Fruit fly (Drosophila melanogaster) whole organism, embryonic: Measurements from ENCODE around the gene a5.

Experiments
- ATbp ChIP-seq: fragments of 200-800 bp; sonication (Bioruptor generic); optimal IDR thresholded peaks from 2 replicates; lab custom pipeline; 2017; ENCODE audit warnings: missing biosample characterization, mild to moderate bottlenecking, missing genetic modification characterization, missing genetic modification reagents
- Aef1 ChIP-seq: fragments of 200-800 bp; sonication (Bioruptor generic); IDR thresholded peaks from 3 replicates; pipeline ENCODE4 v1.3.6; 2022; ENCODE audit warnings: missing biosample characterization, missing genetic modification characterization
- Antp ChIP-seq: fragments of 200-800 bp; sonication (Bioruptor generic); optimal IDR thresholded peaks from 3 replicates; lab custom pipeline; 2016; ENCODE audit warnings: missing biosample characterization, missing genetic modification characterization
- Awh ChIP-seq: fragments of 200-800 bp; sonication (Bioruptor generic); IDR thresholded peaks from 2 replicates; pipeline ENCODE4, ENCODE4 v1.3.6; 2022; ENCODE audit warnings: missing biosample characterization, missing genetic modification characterization
- Bgb ChIP-seq: fragments of 200-800 bp; sonication (Bioruptor generic); IDR thresholded peaks from 2 replicates; pipeline ENCODE4 v1.3.6; 2022; ENCODE audit warnings: missing biosample characterization, missing genetic modification characterization; ENCODE audit not compliant: partially characterized antibody
- CG10366 ChIP-seq: fragments of 200-800 bp; sonication (Bioruptor generic); IDR thresholded peaks from 2 replicates; pipeline ENCODE4 v1.3.6; 2022; ENCODE audit warnings: missing biosample characterization, missing genetic modification characterization
- CG11560 ChIP-seq: fragments of 200-800 bp; sonication (Bioruptor generic); IDR thresholded peaks from 3 replicates; pipeline ENCODE4 v1.3.6; 2022; ENCODE audit warnings: missing biosample characterization, missing genetic modification characterization
- CG13123 ChIP-seq: fragments of 200-800 bp; sonication (Bioruptor generic); optimal IDR thresholded peaks from 2 replicates; lab custom pipeline; 2016; ENCODE audit warnings: missing biosample characterization, missing genetic modification characterization
- CG13775 ChIP-seq: fragments of 200-800 bp; sonication (Bioruptor generic); optimal IDR thresholded peaks from 3 replicates; lab custom pipeline; 2017; ENCODE audit warnings: missing biosample characterization, mild to moderate bottlenecking, missing genetic modification characterization
- CG15479 ChIP-seq: fragments of 200-800 bp; sonication (Bioruptor generic); optimal IDR thresholded peaks from 3 replicates; lab custom pipeline; 2019; ENCODE audit warnings: missing biosample characterization, mild to moderate bottlenecking, missing genetic modification characterization, moderate library complexity
- CG18599 ChIP-seq: fragments of 200-800 bp; sonication (Bioruptor generic); optimal IDR thresholded peaks from 3 replicates; lab custom pipeline; 2017; ENCODE audit warnings: missing biosample characterization, missing genetic modification characterization, mild to moderate bottlenecking, moderate library complexity, missing genetic modification reagents
- CG2889 ChIP-seq: fragments of 200-800 bp; sonication (Bioruptor generic); IDR thresholded peaks from 3 replicates; pipeline ENCODE4 v1.3.6; 2022; ENCODE audit warnings: missing biosample characterization, missing genetic modification characterization
- CG31365 ChIP-seq: fragments of 200-800 bp; sonication (Bioruptor generic); optimal IDR thresholded peaks from 2 replicates; lab custom pipeline; 2018; ENCODE audit warnings: missing biosample characterization, mild to moderate bottlenecking, missing genetic modification characterization
- CG3407 ChIP-seq: fragments of 200-800 bp; sonication (Bioruptor generic); optimal IDR thresholded peaks from 2 replicates; lab custom pipeline; 2018; ENCODE audit warnings: missing biosample characterization, mild to moderate bottlenecking, missing genetic modification characterization
- CG3847 ChIP-seq: fragments of 200-800 bp; sonication (Bioruptor generic); IDR thresholded peaks from 2 replicates; pipeline ENCODE4 v1.3.6; 2022; ENCODE audit warnings: missing biosample characterization, missing genetic modification characterization
- CG9817 ChIP-seq: fragments of 200-800 bp; sonication (Bioruptor generic); optimal IDR thresholded peaks from 2 replicates; lab custom pipeline; 2018; ENCODE audit warnings: missing biosample characterization, mild to moderate bottlenecking, missing genetic modification characterization, moderate library complexity
- Doc3 ChIP-seq: fragments of 200-800 bp; sonication (Bioruptor generic); IDR thresholded peaks from 3 replicates; pipeline ENCODE4 v1.3.6; 2022; ENCODE audit warnings: missing biosample characterization, missing genetic modification characterization; ENCODE audit not compliant: partially characterized antibody
- Ets65A ChIP-seq: fragments of 200-800 bp; sonication (Bioruptor generic); peaks from one replicate; lab custom pipeline; 2016; ENCODE audit warnings: missing biosample characterization, missing genetic modification characterization
- Gug ChIP-seq: fragments of 200-800 bp; sonication (Bioruptor generic); IDR thresholded peaks from 4 replicates; pipeline ENCODE4 v1.3.6; 2022; ENCODE audit warnings: missing biosample characterization, missing genetic modification characterization
- HmgD ChIP-seq: fragments of 200-800 bp; sonication (Bioruptor generic); optimal IDR thresholded peaks from 3 replicates; lab custom pipeline; 2016; ENCODE audit warnings: missing biosample characterization, missing genetic modification characterization
- HmgZ ChIP-seq: fragments of 200-800 bp; sonication (Bioruptor generic); optimal IDR thresholded peaks from 2 replicates; lab custom pipeline; 2018; ENCODE audit warnings: missing biosample characterization, mild to moderate bottlenecking, missing genetic modification characterization
- Hr78 ChIP-seq, 2 experiments: fragments of 200-800 bp in 1 of 2; fragments of >200 bp in 1 of 2; sonication (Bioruptor generic) in 1 of 2; optimal IDR thresholded peaks; 2 replicates each; lab custom pipeline; 2017 to 2019; ENCODE audit warnings: missing biosample characterization in 2 of 2, missing genetic modification characterization in 2 of 2, mild to moderate bottlenecking in 1 of 2, moderate library complexity in 1 of 2
- Lhr ChIP-seq: fragments of 200-800 bp; sonication (Bioruptor generic); optimal IDR thresholded peaks from 3 replicates; lab custom pipeline; 2017; ENCODE audit warnings: mild to moderate bottlenecking, missing biosample characterization, missing genetic modification reagents, missing genetic modification characterization
- Lpt ChIP-seq: fragments of >200 bp; optimal IDR thresholded peaks from 2 replicates; lab custom pipeline; 2018; ENCODE audit warnings: missing biosample characterization, missing genetic modification characterization
- MBD-R2 ChIP-seq: fragments of 200-800 bp; sonication (Bioruptor generic); IDR thresholded peaks from 2 replicates; pipeline ENCODE4 v1.3.6; 2022; ENCODE audit warnings: missing biosample characterization, missing genetic modification characterization
- Mes4 ChIP-seq: fragments of 200-800 bp; sonication (Bioruptor generic); optimal IDR thresholded peaks from 2 replicates; lab custom pipeline; 2016; ENCODE audit warnings: missing biosample characterization, missing genetic modification characterization
- Oli ChIP-seq: fragments of 200-800 bp; sonication (Bioruptor generic); optimal IDR thresholded peaks from 2 replicates; lab custom pipeline; 2018; ENCODE audit warnings: missing biosample characterization, mild to moderate bottlenecking, missing genetic modification characterization, moderate library complexity
- Usf ChIP-seq: fragments of 200-800 bp; sonication (Bioruptor generic); optimal IDR thresholded peaks from 2 replicates; lab custom pipeline; 2017; ENCODE audit warnings: missing genotype, missing biosample characterization, missing genetic modification characterization
- ato ChIP-seq: fragments of 200-800 bp; sonication (Bioruptor generic); IDR thresholded peaks from 2 replicates; pipeline ENCODE4 v1.3.6; 2022; ENCODE audit warnings: missing biosample characterization, missing genetic modification characterization; ENCODE audit not compliant: partially characterized antibody
- bab2 ChIP-seq: fragments of 200-800 bp; sonication (Bioruptor generic); optimal IDR thresholded peaks from 2 replicates; lab custom pipeline; 2016; ENCODE audit warnings: missing biosample characterization, missing genetic modification characterization
- bcd ChIP-seq: fragments of 200-800 bp; sonication (Bioruptor generic); optimal IDR thresholded peaks from 2 replicates; lab custom pipeline; 2017; ENCODE audit warnings: missing biosample characterization, mild to moderate bottlenecking, missing genetic modification characterization
- cad ChIP-seq: fragments of >200 bp; optimal IDR thresholded peaks from 2 replicates; lab custom pipeline; 2017; ENCODE audit warnings: missing biosample characterization, missing genetic modification characterization
- chm ChIP-seq: fragments of 200-800 bp; sonication (Bioruptor generic); IDR thresholded peaks from 2 replicates; pipeline ENCODE4 v1.3.6; 2022; ENCODE audit warnings: missing biosample characterization, missing genetic modification characterization
- crc ChIP-seq: fragments of 200-800 bp; sonication (Bioruptor generic); optimal IDR thresholded peaks from 2 replicates; lab custom pipeline; 2016; ENCODE audit warnings: missing biosample characterization, missing genetic modification characterization
- dan ChIP-seq: fragments of 200-800 bp; sonication (Bioruptor generic); IDR thresholded peaks from 2 replicates; pipeline ENCODE4 v1.3.6; 2022; ENCODE audit warnings: missing biosample characterization, missing genetic modification characterization
- dmrt99B ChIP-seq: fragments of 200-800 bp; sonication (Bioruptor generic); optimal IDR thresholded peaks from 2 replicates; lab custom pipeline; 2018; ENCODE audit warnings: missing biosample characterization, mild to moderate bottlenecking, missing genetic modification characterization, moderate library complexity
- dysf ChIP-seq: fragments of 200-800 bp; sonication (Bioruptor generic); IDR thresholded peaks from 3 replicates; pipeline ENCODE4 v1.3.6; 2022; ENCODE audit warnings: missing biosample characterization, missing genetic modification characterization
- ewg ChIP-seq: fragments of 200-800 bp; sonication (Bioruptor generic); optimal IDR thresholded peaks from 3 replicates; lab custom pipeline; 2017; ENCODE audit warnings: mild to moderate bottlenecking, missing biosample characterization, missing genetic modification reagents, missing genetic modification characterization
- exex ChIP-seq: fragments of 200-800 bp; sonication (Bioruptor generic); optimal IDR thresholded peaks from 4 replicates; lab custom pipeline; 2018; ENCODE audit warnings: missing biosample characterization, mild to moderate bottlenecking, missing genetic modification characterization, moderate library complexity
- ftz-f1 ChIP-seq: fragments of 200-800 bp; sonication (Bioruptor generic); optimal IDR thresholded peaks from 2 replicates; lab custom pipeline; 2016; ENCODE audit warnings: missing biosample characterization, missing genetic modification characterization
- grau ChIP-seq: fragments of 200-800 bp; optimal IDR thresholded peaks from 3 replicates; lab custom pipeline; 2019; ENCODE audit warnings: missing biosample characterization, mild to moderate bottlenecking, missing genetic modification characterization, moderate library complexity
- gro ChIP-seq: fragments of 200-800 bp; sonication (Bioruptor generic); optimal IDR thresholded peaks from 2 replicates; lab custom pipeline; 2016; ENCODE audit warnings: missing biosample characterization, missing genetic modification characterization
- gsb ChIP-seq: fragments of 200-800 bp; sonication (Bioruptor generic); IDR thresholded peaks from 2 replicates; pipeline ENCODE4 v1.3.6; 2022; ENCODE audit warnings: missing biosample characterization, missing genetic modification characterization
- ham ChIP-seq: fragments of 200-800 bp; sonication (Bioruptor generic); IDR thresholded peaks from 2 replicates; pipeline ENCODE4 v1.3.6; 2022; ENCODE audit warnings: missing biosample characterization, missing genetic modification characterization
- lmd ChIP-seq: fragments of 200-800 bp; sonication (Bioruptor generic); IDR thresholded peaks from 2 replicates; pipeline ENCODE4 v1.3.6; 2022; ENCODE audit warnings: missing biosample characterization, missing genetic modification characterization
- onecut ChIP-seq: fragments of 200-800 bp; sonication (Bioruptor generic); IDR thresholded peaks from 2 replicates; pipeline ENCODE4 v1.3.6; 2022; ENCODE audit warnings: missing biosample characterization, missing genetic modification characterization
- peb ChIP-seq: fragments of 200-800 bp; sonication (Bioruptor generic); IDR thresholded peaks from 2 replicates; pipeline ENCODE4 v1.3.6; 2022; ENCODE audit warnings: missing biosample characterization, missing genetic modification characterization
- phol ChIP-seq: fragments of 200-800 bp; sonication (Bioruptor generic); optimal IDR thresholded peaks from 3 replicates; lab custom pipeline; 2018; ENCODE audit warnings: missing biosample characterization, mild to moderate bottlenecking, missing genetic modification characterization, moderate library complexity
- schlank ChIP-seq: fragments of 200-800 bp; sonication (Bioruptor generic); optimal IDR thresholded peaks from 2 replicates; lab custom pipeline; 2018; ENCODE audit warnings: missing biosample characterization, mild to moderate bottlenecking, missing genetic modification characterization
- scrt ChIP-seq: fragments of 200-800 bp; sonication (Bioruptor generic); optimal IDR thresholded peaks from 2 replicates; lab custom pipeline; 2018; ENCODE audit warnings: missing biosample characterization, mild to moderate bottlenecking, missing genetic modification characterization, moderate library complexity
- sd ChIP-seq: fragments of 200-800 bp; sonication (Bioruptor generic); optimal IDR thresholded peaks from 3 replicates; lab custom pipeline; 2018; ENCODE audit warnings: missing biosample characterization, mild to moderate bottlenecking, missing genetic modification characterization, moderate library complexity
- toy ChIP-seq: fragments of 200-800 bp; sonication (Bioruptor generic); IDR thresholded peaks from 2 replicates; pipeline ENCODE4 v1.3.6; 2022; ENCODE audit warnings: missing biosample characterization, missing genetic modification characterization

a5 gene

DNA sequence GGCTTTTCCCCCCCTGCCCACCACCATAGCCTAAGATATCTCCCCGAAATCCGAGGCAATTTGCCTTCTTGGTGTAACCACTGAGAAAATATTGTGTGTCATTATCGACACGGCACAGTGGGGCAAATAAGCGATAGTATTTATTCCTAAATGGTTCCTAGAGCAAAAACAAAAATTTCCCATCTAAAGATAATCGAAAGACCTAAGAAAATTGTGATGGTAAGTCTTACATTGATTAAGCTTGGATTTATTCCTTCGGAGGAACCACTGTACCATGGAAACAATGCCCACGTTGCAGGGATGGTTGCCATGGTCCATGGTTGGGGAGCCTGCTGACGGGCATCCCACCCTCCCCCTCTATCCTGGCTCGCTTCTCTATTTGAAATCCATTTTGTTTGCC, 12.5 kb upstream of the a5 start (continued):
- no peak for TF ChIP-seq Bgb (GFP tag; lab: Robert Waterston, UW)
- peak; percentile 71 for TF ChIP-seq CG18599
- no peak for TF ChIP-seq CG2889 (GFP tag; lab: Robert Waterston, UW)
- peak; percentile 47 for TF ChIP-seq grau (tag; lab: Kevin White, UChicago)
- no peak for TF ChIP-seq toy (GFP tag; lab: Robert Waterston, UW)
- no peak for TF ChIP-seq ewg (GFP tag; lab: Kevin White, UChicago)
- peak; percentile 23 for TF ChIP-seq bcd (GFP tag; lab: Kevin White, UChicago)
- TF ChIP-seq ato (GFP tag; lab: Robert Waterston, UW), result no peak
- no peak for TF ChIP-seq Lhr (GFP tag; lab: Kevin White, UChicago)
- TF ChIP-seq Hr78 (GFP tag; optimal IDR thresholded peaks at IDR 0.05; lab: Kevin White, UChicago), result no peak
- TF ChIP-seq chm (GFP tag; lab: Robert Waterston, UW), result peak; percentile 52; the same call in 1 of the 2 replicates
- no peak for TF ChIP-seq ham (GFP tag; lab: Robert Waterston, UW)
- no peak for TF ChIP-seq Mes4 (GFP tag; lab: Kevin White, UChicago)
- TF ChIP-seq CG3407, result peak; percentile 5
- no peak for TF ChIP-seq Gug (GFP tag; lab: Robert Waterston, UW)
- TF ChIP-seq dmrt99B, result peak; percentile 51
- TF ChIP-seq ATbp (GFP tag; lab: Kevin White, UChicago), result peak; percentile 32
- TF ChIP-seq HmgZ (tag; lab: Kevin White, UChicago), result no peak
- TF ChIP-seq CG11560, result no peak
- no peak for TF ChIP-seq schlank (tag; lab: Kevin White, UChicago)
- peak; percentile 9 for TF ChIP-seq phol (tag; lab: Kevin White, UChicago)
- TF ChIP-seq bab2, result peak; percentile 13
- peak; percentile 39; the same call in 1 of the 2 replicates for TF ChIP-seq CG10366 (GFP tag; lab: Robert Waterston, UW)
- no peak for TF ChIP-seq scrt (GFP tag; lab: Kevin White, UChicago)
- TF ChIP-seq gsb (GFP tag; lab: Robert Waterston, UW), result no peak
- TF ChIP-seq sd, result no peak
- no peak for TF ChIP-seq ftz-f1 (GFP tag; lab: Kevin White, UChicago)
- no peak for TF ChIP-seq dan
- no peak for TF ChIP-seq Ets65A (GFP tag; lab: Kevin White, UChicago)
- TF ChIP-seq CG31365 (tag; lab: Kevin White, UChicago), result no peak
- no peak for TF ChIP-seq Doc3 (GFP tag; lab: Robert Waterston, UW)
- TF ChIP-seq Oli (tag; lab: Kevin White, UChicago), result peak; percentile 29
- TF ChIP-seq MBD-R2, result no peak
- no peak for TF ChIP-seq CG13123 (GFP tag; lab: Kevin White, UChicago)
- no peak for TF ChIP-seq Aef1 (GFP tag; lab: Robert Waterston, UW)
- no peak for TF ChIP-seq Lpt (GFP tag; lab: Kevin White, UChicago)
- no peak for TF ChIP-seq gro (GFP tag; lab: Kevin White, UChicago)
- no peak for TF ChIP-seq CG3847
- TF ChIP-seq peb (GFP tag; lab: Robert Waterston, UW), result 0 out of 2 replicates have a peak, but pooled peaks have one; percentile 17
- TF ChIP-seq lmd (GFP tag; lab: Robert Waterston, UW), result peak; percentile 28; the same call in 1 of the 2 replicates
- TF ChIP-seq crc, result no peak
- TF ChIP-seq dysf (GFP tag; lab: Robert Waterston, UW), result peak; percentile 44; the same call in 1 of the 3 replicates
- TF ChIP-seq CG9817, result no peak
- no peak for TF ChIP-seq onecut (GFP tag; lab: Robert Waterston, UW)
- no peak for TF ChIP-seq HmgD (GFP tag; lab: Kevin White, UChicago)
- no peak for TF ChIP-seq exex (tag; lab: Kevin White, UChicago)
- TF ChIP-seq CG15479, result no peak
- TF ChIP-seq CG13775 (GFP tag; lab: Kevin White, UChicago), result no peak
- TF ChIP-seq cad (GFP tag; lab: Kevin White, UChicago), result no peak
- TF ChIP-seq Antp, result peak; percentile 44
- no peak for TF ChIP-seq Usf (GFP tag; lab: Kevin White, UChicago)
- TF ChIP-seq Awh (GFP tag; lab: Robert Waterston, UW), result 0 out of 2 replicates have a peak, but pooled peaks have one; percentile 16
